Worm (Caenorhabditis elegans): ENCODE data around the gene srh-48.

srh-48 gene

DNA sequence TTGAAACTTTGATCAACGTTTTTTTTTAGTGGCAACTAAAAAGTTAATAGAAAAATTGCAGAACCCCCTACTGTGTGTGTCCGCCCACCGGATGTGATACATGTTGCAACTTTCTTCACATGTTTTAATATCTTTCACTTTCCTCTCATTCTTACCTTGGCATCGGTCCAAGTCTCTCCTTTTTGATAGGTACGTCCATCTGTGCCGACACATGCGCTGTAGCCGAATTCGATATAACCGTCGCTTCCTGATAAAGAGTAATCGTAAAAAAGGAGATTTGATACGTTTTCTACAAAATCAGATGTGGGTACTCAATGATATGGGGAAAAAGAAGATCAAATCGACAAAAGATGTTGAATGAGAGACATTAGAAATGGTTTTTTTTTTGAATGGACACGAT is 34.8 kb upstream of the srh-48 start (continued):
- TF ChIP-seq snu-23 (GFP tag; optimal IDR thresholded peaks at IDR 0.05) (peak; percentile 27), blmp-1 (tag; optimal IDR thresholded peaks at IDR 0.05) (peak; percentile 91), snpc-4 (tag; optimal IDR thresholded peaks at IDR 0.05) (no peak), elt-3 (tag; optimal IDR thresholded peaks at IDR 0.05) (peak in 5 of 6 experiments; percentile 69 to 84 (median 79)), lsy-2 (tag; optimal IDR thresholded peaks at IDR 0.05) (no peak), nhr-237 (tag; optimal IDR thresholded peaks at IDR 0.05) (no peak), grh-1 (GFP tag; IDR thresholded peaks at IDR 0.05) (0 out of 2 replicates have a peak, but pooled peaks have one; percentile 20), fkh-10 (GFP tag; optimal IDR thresholded peaks at IDR 0.05) (no peak), nhr-85 (tag) (peak; percentile 63), ama-1 (optimal IDR thresholded peaks at IDR 0.05) (no peak), pqm-1 (tag; optimal IDR thresholded peaks at IDR 0.05) (no peak), xbp-1 (tag; optimal IDR thresholded peaks at IDR 0.05) (no peak)

- TF ChIP-seq nhr-85 (tag), result peak; percentile 64
- no peak for TF ChIP-seq efl-1 (optimal IDR thresholded peaks at IDR 0.05)
- peak in 1 of 2 experiments; percentile 30 for TF ChIP-seq efl-1 (GFP tag; optimal IDR thresholded peaks at IDR 0.05 in 1 of 2)
- no peak for TF ChIP-seq lsy-2 (tag; optimal IDR thresholded peaks at IDR 0.05)
- TF ChIP-seq mef-2 (tag; optimal IDR thresholded peaks at IDR 0.05), result no peak
- TF ChIP-seq isw-1 (GFP tag; IDR thresholded peaks at IDR 0.05), result no peak
- TF ChIP-seq blmp-1 (tag; optimal IDR thresholded peaks at IDR 0.05), result peak; percentile 55
- TF ChIP-seq nhr-76 (tag; optimal IDR thresholded peaks at IDR 0.05), result no peak
Measured at ce11 chrII:9345794-9346193, 34.1 kb upstream of the srh-48 start.

DNA sequence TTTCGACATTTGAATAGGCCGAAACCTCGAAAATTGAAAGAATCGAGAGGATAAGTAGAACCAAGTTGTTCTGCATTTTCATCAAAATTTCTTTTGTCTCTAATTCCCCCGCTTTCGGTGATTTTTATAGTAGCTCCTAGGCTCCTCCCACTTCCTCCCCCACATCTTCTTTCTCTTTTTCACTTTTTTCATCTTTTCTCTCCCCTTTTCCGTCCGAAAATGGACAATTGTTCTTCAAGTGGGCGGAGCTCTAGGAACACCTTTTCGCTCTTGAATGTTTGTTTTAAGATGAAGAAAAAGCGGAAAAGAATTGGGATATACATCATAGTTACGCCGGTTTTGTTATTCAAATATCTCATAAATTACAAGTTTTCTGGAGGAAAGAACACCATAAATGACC is 33.4 kb upstream of the srh-48 start, which contains the start of gene F42A8.1:
Gene F42A8.1 (minus strand): TSS at position 101 of the 400 bp plus-strand sequence.
- TF ChIP-seq blmp-1 (tag; optimal IDR thresholded peaks at IDR 0.05) (peak; percentile 57), lin-35 (GFP tag; optimal IDR thresholded peaks at IDR 0.05) (no peak)

- no peak for TF ChIP-seq nhr-84 (tag; optimal IDR thresholded peaks at IDR 0.05)
- TF ChIP-seq fkh-8 (tag; optimal IDR thresholded peaks at IDR 0.05), result no peak
- no peak for TF ChIP-seq zip-4 (GFP tag; optimal IDR thresholded peaks at IDR 0.05)
- no peak for TF ChIP-seq nhr-77 (tag; optimal IDR thresholded peaks at IDR 0.05)
- TF ChIP-seq fkh-10 (GFP tag; optimal IDR thresholded peaks at IDR 0.05), result no peak
- no peak for TF ChIP-seq ztf-4 (tag; optimal IDR thresholded peaks at IDR 0.05)
- no peak for TF ChIP-seq C04F5.9 (tag; optimal IDR thresholded peaks at IDR 0.05)
- TF ChIP-seq dsc-1 (tag; optimal IDR thresholded peaks at IDR 0.05), result no peak
- no peak for TF ChIP-seq xbp-1 (tag; optimal IDR thresholded peaks at IDR 0.05)
- no peak for TF ChIP-seq egl-27 (tag; optimal IDR thresholded peaks at IDR 0.05)
- no peak for TF ChIP-seq ces-1 (GFP tag; optimal IDR thresholded peaks at IDR 0.05)
- TF ChIP-seq lin-13 (GFP tag; optimal IDR thresholded peaks at IDR 0.05), result no peak
- no peak for TF ChIP-seq pqm-1 (tag; optimal IDR thresholded peaks at IDR 0.05)
- no peak for TF ChIP-seq unc-130 (tag; optimal IDR thresholded peaks at IDR 0.05)
- no peak for TF ChIP-seq lin-39 (tag; optimal IDR thresholded peaks at IDR 0.05)
Measured at ce11 chrII:9347444-9347843, 32.5 kb upstream of the srh-48 start.

DNA sequence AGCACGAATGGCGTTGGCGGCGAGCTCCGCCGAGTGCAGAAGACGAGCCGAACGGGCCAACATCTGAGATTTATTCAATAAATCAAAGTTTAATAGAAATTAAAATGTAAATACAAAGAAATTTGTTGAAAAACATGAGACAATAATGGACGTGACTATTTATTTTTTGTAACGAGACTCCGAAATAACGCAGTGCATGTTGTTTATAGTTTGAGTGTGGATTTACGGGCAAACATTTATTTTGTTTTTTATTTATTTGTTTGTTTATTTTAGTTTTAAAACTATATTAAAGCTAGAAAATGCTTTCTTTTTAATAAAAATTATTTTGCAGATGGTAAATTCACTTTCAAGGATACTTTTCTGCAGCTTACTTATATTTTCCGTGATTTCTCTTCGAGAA is 27.2 kb upstream of the srh-48 start, which contains the start of the genes sdhb-1 and cup-15:
Gene sdhb-1 (minus strand): TSS at position 63 of the 400 bp plus-strand sequence.
Gene cup-15 (plus strand): TSS at position 332 of the 400 bp plus-strand sequence.
- TF ChIP-seq dpl-1 (GFP tag; optimal IDR thresholded peaks at IDR 0.05), result peak in 2 of 3 experiments; percentile 0 to 46
- peak in 1 of 2 experiments; percentile 53 for TF ChIP-seq lin-35 (GFP tag; optimal IDR thresholded peaks at IDR 0.05)
- peak; percentile 13 to 14 for TF ChIP-seq efl-1 (optimal IDR thresholded peaks at IDR 0.05)
- TF ChIP-seq efl-1 (GFP tag; optimal IDR thresholded peaks at IDR 0.05 in 1 of 2), result no peak
- TF ChIP-seq nhr-71 (tag; optimal IDR thresholded peaks at IDR 0.05), result peak; percentile 31
- no peak for TF ChIP-seq fkh-4 (tag; optimal IDR thresholded peaks at IDR 0.05; ENCODE audit: borderline replicate concordance)
- TF ChIP-seq lin-15B (tag; optimal IDR thresholded peaks at IDR 0.05), result no peak
- TF ChIP-seq fkh-10 (GFP tag; optimal IDR thresholded peaks at IDR 0.05), result no peak
- peak; percentile 1 for TF ChIP-seq snu-23 (GFP tag; optimal IDR thresholded peaks at IDR 0.05)
- no peak for TF ChIP-seq nhr-47 (tag; optimal IDR thresholded peaks at IDR 0.05)
- TF ChIP-seq blmp-1 (tag; optimal IDR thresholded peaks at IDR 0.05), result peak; percentile 27
- peak; percentile 27 for TF ChIP-seq lin-14 (GFP tag; optimal IDR thresholded peaks at IDR 0.05)
- peak; percentile 26 to 53 for TF ChIP-seq lsy-2 (tag; optimal IDR thresholded peaks at IDR 0.05)
- no peak for TF ChIP-seq hpl-2 (GFP tag; optimal IDR thresholded peaks at IDR 0.05)
